Worm (Caenorhabditis elegans): ENCODE data around the gene thn-2.

Gene thn-2

DNA sequence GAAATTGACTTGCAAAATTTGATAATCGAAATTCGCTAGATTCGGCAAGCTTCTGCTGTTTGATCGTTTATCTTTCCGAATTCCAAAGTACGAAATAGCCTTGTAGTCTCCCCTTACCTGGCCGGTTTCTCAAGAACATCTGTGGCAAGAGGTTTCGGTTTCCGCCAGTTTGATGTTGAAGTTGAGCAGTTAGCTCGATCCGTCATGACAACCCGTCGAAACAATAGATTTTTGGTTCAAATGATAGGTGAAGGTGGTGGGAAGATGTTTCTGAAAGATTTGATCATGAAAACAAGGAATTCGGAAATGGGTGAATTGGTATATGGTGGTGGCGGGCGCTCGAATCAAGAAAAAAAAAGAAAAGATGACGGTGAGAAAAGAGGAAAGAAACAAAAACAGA, 15.5 kb downstream of the thn-2 start, which contains the start of gene acs-20:
TSS of gene acs-20 (minus strand) at position 270 of the 400 bp plus-strand sequence.
- no peak for TF ChIP-seq nhr-21 (tag; optimal IDR thresholded peaks at IDR 0.05)

DNA sequence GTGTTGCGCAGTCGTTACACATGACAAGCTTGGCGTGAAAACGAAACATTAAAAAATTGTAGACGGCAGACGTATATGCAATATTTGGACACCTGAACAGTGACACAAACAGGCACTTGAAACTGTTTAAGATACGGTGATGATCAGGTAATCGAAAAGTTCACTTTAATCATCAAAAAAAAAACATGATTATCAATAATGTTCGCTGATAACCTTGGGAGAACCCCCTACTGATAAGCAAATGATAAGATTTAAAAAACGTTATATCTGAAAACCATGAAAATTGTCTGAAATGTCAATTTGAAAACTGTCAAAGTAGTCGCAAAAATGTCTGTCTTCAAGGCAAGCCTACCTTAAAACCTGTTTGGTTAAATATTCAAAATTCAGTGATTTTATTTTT, 17.0 kb downstream of the thn-2 start:
- peak; percentile 52 for TF ChIP-seq fos-1 (tag; optimal IDR thresholded peaks at IDR 0.05)
- no peak for TF ChIP-seq nhr-25 (tag; optimal IDR thresholded peaks at IDR 0.05)
- no peak for TF ChIP-seq nhr-6 (tag; optimal IDR thresholded peaks at IDR 0.05)
- TF ChIP-seq ceh-16 (tag; optimal IDR thresholded peaks at IDR 0.05), result no peak

DNA sequence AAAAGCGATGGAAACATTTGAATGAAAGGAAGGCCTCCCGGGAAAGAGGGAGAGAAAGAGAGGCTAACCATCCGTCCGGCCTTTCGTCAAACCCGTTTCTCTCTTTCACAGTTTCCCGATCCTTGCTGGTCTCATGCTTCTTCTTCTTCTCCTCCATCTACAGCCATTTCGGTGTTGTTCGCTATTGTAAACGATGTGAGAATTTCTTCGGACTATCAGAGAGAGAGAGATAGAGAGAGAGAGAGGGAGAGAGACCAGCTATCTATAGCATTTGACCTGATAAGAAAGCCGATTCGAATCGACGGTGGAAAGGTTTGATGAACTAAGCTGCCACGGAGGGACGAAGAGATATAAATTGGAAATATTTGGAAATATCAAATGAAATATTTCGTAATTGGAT, 20.5 kb downstream of the thn-2 start:
- TF ChIP-seq nhr-77 (tag; optimal IDR thresholded peaks at IDR 0.05) (no peak), nhr-129 (tag; optimal IDR thresholded peaks at IDR 0.05) (peak; percentile 24), nhr-12 (tag; optimal IDR thresholded peaks at IDR 0.05) (no peak), blmp-1 (tag; optimal IDR thresholded peaks at IDR 0.05; ENCODE audit: insufficient read depth) (peak; percentile 14), nhr-25 (tag; optimal IDR thresholded peaks at IDR 0.05) (peak; percentile 36), nhr-21 (tag; optimal IDR thresholded peaks at IDR 0.05) (peak; percentile 74)

DNA sequence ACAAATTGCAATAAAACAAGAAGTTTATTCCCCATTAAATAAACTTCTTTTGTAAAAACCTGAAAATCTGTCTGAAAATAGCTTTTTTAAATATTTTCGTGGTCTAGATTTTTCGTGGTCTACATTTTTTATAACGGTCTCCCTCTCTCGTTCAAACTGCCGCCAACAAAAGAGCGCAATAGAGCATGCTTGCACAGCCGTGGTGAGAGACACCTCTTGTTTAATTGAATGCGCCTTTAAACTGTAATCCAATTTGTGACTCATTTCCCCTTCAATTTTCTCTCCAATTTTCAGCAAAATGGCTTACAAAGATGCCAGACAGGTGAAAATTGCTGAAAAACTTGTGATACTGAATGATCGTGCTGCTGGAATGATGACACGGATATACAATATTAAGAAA, 21.2 kb downstream of the thn-2 start, which contains the start of gene gex-3:
TSS of gene gex-3 (plus strand) at position 295 of the 400 bp plus-strand sequence.
- TF ChIP-seq nhr-25 (tag; optimal IDR thresholded peaks at IDR 0.05), result peak; percentile 71
- TF ChIP-seq crh-2 (tag; optimal IDR thresholded peaks at IDR 0.05), result peak; percentile 87
- peak; percentile 80 for TF ChIP-seq fos-1 (tag; optimal IDR thresholded peaks at IDR 0.05)
- no peak for TF ChIP-seq dmd-4 (tag; optimal IDR thresholded peaks at IDR 0.05)
- TF ChIP-seq ceh-82 (tag; optimal IDR thresholded peaks at IDR 0.05), result no peak
- TF ChIP-seq lin-11 (tag; optimal IDR thresholded peaks at IDR 0.05), result peak; percentile 79
- peak; percentile 99 for TF ChIP-seq nhr-129 (tag; optimal IDR thresholded peaks at IDR 0.05)
- TF ChIP-seq lin-13 (GFP tag; optimal IDR thresholded peaks at IDR 0.05), result peak; percentile 91
- peak; percentile 72 for TF ChIP-seq sem-4 (tag; optimal IDR thresholded peaks at IDR 0.05)
- TF ChIP-seq blmp-1 (tag; optimal IDR thresholded peaks at IDR 0.05; ENCODE audit: insufficient read depth), result no peak
- peak; percentile 65 for TF ChIP-seq nhr-21 (tag; optimal IDR thresholded peaks at IDR 0.05)
- peak; percentile 45 for TF ChIP-seq ceh-16 (tag; optimal IDR thresholded peaks at IDR 0.05)
- TF ChIP-seq ZK546.5 (tag; optimal IDR thresholded peaks at IDR 0.05), result peak; percentile 73
- TF ChIP-seq nhr-10 (tag; optimal IDR thresholded peaks at IDR 0.05), result no peak
- TF ChIP-seq C34F6.9 (tag; optimal IDR thresholded peaks at IDR 0.05), result peak; percentile 85
- peak; percentile 22 for TF ChIP-seq mab-5 (tag; optimal IDR thresholded peaks at IDR 0.05)
- peak; percentile 64 for TF ChIP-seq sma-3 (GFP tag; optimal IDR thresholded peaks at IDR 0.05)
- peak; percentile 12 for TF ChIP-seq egl-27 (tag; optimal IDR thresholded peaks at IDR 0.05)
- TF ChIP-seq gmeb-1 (tag; optimal IDR thresholded peaks at IDR 0.05), result peak; percentile 95
- TF ChIP-seq lsy-2 (tag; optimal IDR thresholded peaks at IDR 0.05), result peak; percentile 78 to 95
- TF ChIP-seq F13H6.1 (tag; optimal IDR thresholded peaks at IDR 0.05), result peak; percentile 48
- peak; percentile 63 for TF ChIP-seq zag-1 (tag; optimal IDR thresholded peaks at IDR 0.05)
- peak; percentile 64 for TF ChIP-seq ztf-4 (tag; optimal IDR thresholded peaks at IDR 0.05)
- TF ChIP-seq elt-1 (tag; optimal IDR thresholded peaks at IDR 0.05), result no peak
- peak; percentile 56 for TF ChIP-seq ama-1 (optimal IDR thresholded peaks at IDR 0.05)
- no peak for TF ChIP-seq skn-1 (tag; optimal IDR thresholded peaks at IDR 0.05)
- TF ChIP-seq sma-9 (GFP tag; optimal IDR thresholded peaks at IDR 0.05), result peak; percentile 81
- TF ChIP-seq sma-9 (tag; optimal IDR thresholded peaks at IDR 0.05), result no peak
- peak; percentile 97 for TF ChIP-seq unc-55 (GFP tag; optimal IDR thresholded peaks at IDR 0.05)

DNA sequence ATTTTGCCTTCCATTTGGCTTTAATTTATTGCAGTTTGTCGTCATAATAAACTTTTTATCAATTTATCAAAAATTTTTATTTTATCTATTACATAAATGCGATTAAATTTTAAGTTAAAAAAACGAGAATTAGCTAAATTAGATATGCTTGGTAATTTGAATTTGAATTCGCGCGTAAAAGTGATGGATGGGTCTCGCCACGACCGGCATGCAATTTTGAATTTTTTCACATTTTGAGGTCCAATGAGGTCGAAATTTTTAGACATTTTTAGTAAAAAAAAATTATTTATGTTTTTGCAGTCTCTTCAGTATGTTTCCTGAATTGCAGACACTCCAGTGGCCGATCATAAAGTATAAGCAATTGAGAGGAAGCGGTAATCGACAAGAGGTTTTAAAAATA, 25.7 kb downstream of the thn-2 start, which contains the start of gene dsb-1:
TSS of gene dsb-1 (plus strand) at position 301 of the 400 bp plus-strand sequence.
- TF ChIP-seq elt-1 (tag; optimal IDR thresholded peaks at IDR 0.05), result no peak
- no peak for TF ChIP-seq lin-13 (GFP tag; optimal IDR thresholded peaks at IDR 0.05)
- TF ChIP-seq lsy-2 (tag; optimal IDR thresholded peaks at IDR 0.05), result no peak

DNA sequence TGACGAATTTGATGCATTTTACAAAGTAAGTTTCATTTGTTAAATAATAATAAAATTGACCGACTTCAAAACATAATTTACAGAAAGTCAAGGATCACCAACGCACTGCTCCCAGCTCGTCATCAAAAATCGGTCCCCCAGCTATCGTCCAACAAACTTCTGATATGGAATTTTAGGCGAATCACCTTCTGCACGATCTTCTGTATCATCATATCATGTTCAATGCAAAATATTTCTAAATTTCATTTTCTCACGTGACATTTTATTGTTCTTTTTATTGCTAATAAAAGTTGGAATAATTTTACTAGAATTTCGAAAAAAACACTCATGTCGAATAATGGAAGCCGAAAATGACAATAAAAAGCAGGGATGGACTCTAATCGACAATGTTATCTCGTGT, 27.2 kb downstream of the thn-2 start, which contains the start of gene acl-13:
TSS of gene acl-13 (plus strand) at position 301 of the 400 bp plus-strand sequence.
- TF ChIP-seq ztf-1 (GFP tag; conservative IDR thresholded peaks at IDR 0.05) (no peak), ZK546.5 (tag; optimal IDR thresholded peaks at IDR 0.05) (no peak), lin-13 (GFP tag; optimal IDR thresholded peaks at IDR 0.05) (no peak), aly-2 (tag; optimal IDR thresholded peaks at IDR 0.05) (no peak), nhr-23 (tag; optimal IDR thresholded peaks at IDR 0.05) (no peak), elt-1 (tag; optimal IDR thresholded peaks at IDR 0.05) (no peak), blmp-1 (tag; optimal IDR thresholded peaks at IDR 0.05; ENCODE audit: insufficient read depth) (no peak), nhr-129 (tag; optimal IDR thresholded peaks at IDR 0.05) (no peak), elt-3 (tag; optimal IDR thresholded peaks at IDR 0.05) (no peak), dmd-4 (tag; optimal IDR thresholded peaks at IDR 0.05) (no peak), nhr-11 (tag; optimal IDR thresholded peaks at IDR 0.05) (no peak), skn-1 (tag; optimal IDR thresholded peaks at IDR 0.05) (no peak), ztf-11 (tag; optimal IDR thresholded peaks at IDR 0.05) (no peak), nhr-77 (tag; optimal IDR thresholded peaks at IDR 0.05) (no peak), nhr-10 (tag; optimal IDR thresholded peaks at IDR 0.05) (no peak), ceh-16 (tag; optimal IDR thresholded peaks at IDR 0.05) (no peak)
